Worm (Caenorhabditis elegans) whole organism, L4/young adult: ENCODE measurements around the gene nhr-193.

ENCODE experiments used
- W03F9.2 ChIP-seq: fragments of 150-350 bp; optimal IDR thresholded peaks from 2 replicates; lab custom pipeline; 2014; ENCODE audit warnings: missing biosample characterization, missing genetic modification characterization
- dao-5 ChIP-seq: sonication (generic microtip); optimal IDR thresholded peaks from 2 replicates; lab custom pipeline; 2016; ENCODE audit warnings: missing genotype, missing genetic modification characterization, moderate library complexity, missing compliant biosample characterization
- him-1 ChIP-seq: sonication (generic microtip); optimal IDR thresholded peaks from 2 replicates; lab custom pipeline; 2016; ENCODE audit warnings: missing genotype, missing genetic modification reagents, missing genetic modification characterization, missing compliant biosample characterization

DNA sequence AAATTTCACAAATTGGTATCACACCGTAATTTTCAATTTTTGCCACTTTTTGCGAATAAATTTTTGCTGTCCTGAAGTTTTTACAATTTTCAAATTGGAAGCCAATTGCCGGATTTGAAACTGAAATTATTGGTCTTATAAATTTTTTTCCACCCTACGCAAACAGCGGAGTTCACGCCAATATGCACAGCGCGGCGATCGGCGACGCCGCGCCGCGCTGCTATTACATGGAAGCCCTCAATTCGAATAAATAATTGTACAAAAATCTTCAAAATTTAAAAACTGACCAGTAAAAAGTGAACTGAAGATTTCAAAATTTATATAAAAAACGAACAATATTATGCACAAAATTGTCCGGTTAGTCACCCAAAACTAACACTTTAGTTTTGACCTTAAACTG is 42.3 kb upstream of the nhr-193 start:
- TF ChIP-seq W03F9.2 (tag; lab: Kevin White, UChicago): no peak
- no peak for TF ChIP-seq dao-5 (tag; lab: Kevin White, UChicago)
- TF ChIP-seq him-1 (tag; lab: Kevin White, UChicago): no peak
